Fruit fly (Drosophila melanogaster): ENCODE results near the gene CG5567.
A peak's percentile ranks its signal among the peaks of the same experiment; 100 is the strongest.

The CG5567 gene

dm6 chr3L:17856655-17857479 lies 13.5 kb upstream of the CG5567 start, which contains the start of gene CG5535 (continued):
- TF ChIP-seq Ets97D (GFP tag; optimal IDR thresholded peaks at IDR 0.05), result no peak
- no peak for TF ChIP-seq pfk (GFP tag; optimal IDR thresholded peaks at IDR 0.05)
- TF ChIP-seq CG2129 (GFP tag; IDR thresholded peaks at IDR 0.05; ENCODE audit: partially characterized antibody), result no peak
- TF ChIP-seq CG2712 (tag; optimal IDR thresholded peaks at IDR 0.05), result peak; percentile 86
- TF ChIP-seq Hr3 (GFP tag; optimal IDR thresholded peaks at IDR 0.05), result peak; percentile 85
- TF ChIP-seq PHDP (tag; optimal IDR thresholded peaks at IDR 0.05), result peak; percentile 74
- TF ChIP-seq btn (GFP tag; optimal IDR thresholded peaks at IDR 0.05), result no peak
- TF ChIP-seq Taf1 (GFP tag; IDR thresholded peaks at IDR 0.05), result peak; percentile 49
- TF ChIP-seq CG3163 (GFP tag; optimal IDR thresholded peaks at IDR 0.05), result no peak
- no peak for TF ChIP-seq eyg (GFP tag; optimal IDR thresholded peaks at IDR 0.05)
- TF ChIP-seq ewg (GFP tag; optimal IDR thresholded peaks at IDR 0.05), result peak; percentile 63
- TF ChIP-seq HmgZ (tag; optimal IDR thresholded peaks at IDR 0.05), result peak; percentile 44
- no peak for TF ChIP-seq Doc2 (GFP tag; IDR thresholded peaks at IDR 0.05)
- TF ChIP-seq slbo (GFP tag; IDR thresholded peaks at IDR 0.05), result peak; percentile 84
- TF ChIP-seq Med (GFP tag), result peak; percentile 93
- peak; percentile 69 for TF ChIP-seq CG17328 (GFP tag; IDR thresholded peaks at IDR 0.05)
- TF ChIP-seq Atf-2 (GFP tag; optimal IDR thresholded peaks at IDR 0.05), result peak; percentile 17
- TF ChIP-seq Sox102F (GFP tag; optimal IDR thresholded peaks at IDR 0.05), result peak; percentile 80
- peak; percentile 63 for TF ChIP-seq CG6854 (GFP tag; optimal IDR thresholded peaks at IDR 0.05)
- peak; percentile 90 for TF ChIP-seq CG7839 (tag; optimal IDR thresholded peaks at IDR 0.05)
- peak; percentile 61 for TF ChIP-seq CG12155 (GFP tag; optimal IDR thresholded peaks at IDR 0.05)
- TF ChIP-seq CG30020 (tag; optimal IDR thresholded peaks at IDR 0.05), result peak; percentile 70
- peak; percentile 80 for TF ChIP-seq CG6765 (GFP tag; optimal IDR thresholded peaks at IDR 0.05)
- peak in 1 of 3 experiments; percentile 12 for TF ChIP-seq Stat92E (GFP tag; optimal IDR thresholded peaks at IDR 0.05)
- peak; percentile 34 for TF ChIP-seq Vsx1 (GFP tag; optimal IDR thresholded peaks at IDR 0.05)
- no peak for TF ChIP-seq ab (GFP tag; optimal IDR thresholded peaks at IDR 0.05)
- no peak for TF ChIP-seq grn (GFP tag; optimal IDR thresholded peaks at IDR 0.05)
- TF ChIP-seq Mrtf (GFP tag; IDR thresholded peaks at IDR 0.05), result peak; percentile 55; the same call in 2 of the 3 replicates
- peak; percentile 42 for TF ChIP-seq CG7786 (GFP tag; optimal IDR thresholded peaks at IDR 0.05)
- no peak for TF ChIP-seq z (GFP tag; IDR thresholded peaks at IDR 0.05)
- TF ChIP-seq CG17385 (GFP tag; optimal IDR thresholded peaks at IDR 0.05), result peak; percentile 80
- no peak for TF ChIP-seq sc (optimal IDR thresholded peaks at IDR 0.05)
- peak; percentile 84 for TF ChIP-seq sc (GFP tag; optimal IDR thresholded peaks at IDR 0.05)
- TF ChIP-seq bab2 (GFP tag; optimal IDR thresholded peaks at IDR 0.05), result peak; percentile 41
- peak; percentile 77 for TF ChIP-seq sob (GFP tag; IDR thresholded peaks at IDR 0.05)
- no peak for TF ChIP-seq CG7963 (GFP tag; IDR thresholded peaks at IDR 0.05; ENCODE audit: partially characterized antibody)
- peak; percentile 45 for TF ChIP-seq Deaf1 (tag; optimal IDR thresholded peaks at IDR 0.05)
- peak; percentile 89 for TF ChIP-seq Oli (tag; optimal IDR thresholded peaks at IDR 0.05)
- TF ChIP-seq slou (GFP tag; optimal IDR thresholded peaks at IDR 0.05), result peak; percentile 66
- TF ChIP-seq CG33557 (GFP tag; optimal IDR thresholded peaks at IDR 0.05), result peak; percentile 79
- peak; percentile 68 for TF ChIP-seq gcm (GFP tag; optimal IDR thresholded peaks at IDR 0.05)
- no peak for TF ChIP-seq danr (GFP tag; IDR thresholded peaks at IDR 0.05)
- TF ChIP-seq so (GFP tag; IDR thresholded peaks at IDR 0.05), result no peak
- peak; percentile 64 for TF ChIP-seq CG10462 (GFP tag; optimal IDR thresholded peaks at IDR 0.05)
- peak; percentile 24 for TF ChIP-seq exex (tag; optimal IDR thresholded peaks at IDR 0.05)
- peak; percentile 33 for TF ChIP-seq Ada2b (GFP tag; IDR thresholded peaks at IDR 0.05)
- peak; percentile 52; the same call in 1 of the 2 replicates for TF ChIP-seq CG7372 (GFP tag; IDR thresholded peaks at IDR 0.05)
- TF ChIP-seq Rfx (GFP tag; IDR thresholded peaks at IDR 0.05), result peak; percentile 88
- peak; percentile 94 for TF ChIP-seq tio (GFP tag; optimal IDR thresholded peaks at IDR 0.05)
- TF ChIP-seq NC2β (GFP tag; optimal IDR thresholded peaks at IDR 0.05), result peak; percentile 58
